Fruit fly (Drosophila melanogaster): ENCODE measurements around the gene CG10969.

CG10969 gene

DNA sequence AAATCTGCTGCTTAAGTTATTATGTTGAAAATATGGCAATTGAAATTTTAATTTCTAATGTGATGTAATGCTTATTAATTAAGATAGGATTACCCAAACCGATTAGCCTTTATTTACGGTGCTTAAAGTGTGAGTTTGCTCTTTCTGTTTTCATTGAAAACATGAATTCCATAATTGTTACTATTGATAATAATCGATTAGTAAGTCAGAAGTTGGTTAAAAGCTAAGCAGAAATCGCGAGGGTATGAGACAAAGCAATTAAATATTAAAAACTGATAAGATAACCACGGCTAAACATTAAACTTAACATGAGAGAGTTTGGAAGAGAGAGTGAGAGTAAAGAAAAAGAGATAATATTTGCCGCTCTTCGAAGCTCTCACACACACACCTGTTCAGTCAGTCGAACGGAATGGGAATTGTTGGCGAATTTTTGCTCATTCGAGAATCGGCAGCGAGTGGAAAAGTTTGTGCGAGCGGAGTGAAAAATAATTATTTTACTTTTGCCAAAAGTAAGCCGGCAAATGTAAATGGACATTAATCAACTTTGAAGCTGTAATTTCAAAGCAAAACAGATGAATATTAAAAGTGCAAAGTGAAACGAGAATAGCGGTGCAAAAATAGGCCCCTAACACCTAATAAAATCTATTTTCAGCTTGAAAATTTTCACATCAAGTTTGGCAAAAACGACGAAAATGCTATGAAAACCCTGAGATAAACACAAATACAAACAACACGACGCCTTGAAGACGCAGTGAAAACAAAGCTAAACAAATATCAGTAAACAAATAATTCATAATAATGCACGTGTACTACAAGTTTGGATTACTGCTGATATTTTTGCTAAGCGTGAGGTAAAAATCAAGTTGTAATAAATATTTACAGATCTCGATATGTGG lies 10.1 kb upstream of the CG10969 start (continued):
- TF ChIP-seq Pdp1 (GFP tag; optimal IDR thresholded peaks at IDR 0.05) (peak in 1 of 2 experiments; percentile 48), Sox100B (GFP tag; optimal IDR thresholded peaks at IDR 0.05) (no peak), mld (GFP tag; IDR thresholded peaks at IDR 0.05; ENCODE audit: partially characterized antibody) (no peak), Med (GFP tag) (peak; percentile 78), CG3163 (GFP tag; optimal IDR thresholded peaks at IDR 0.05) (peak; percentile 78), Trl (optimal IDR thresholded peaks at IDR 0.05) (peak; percentile 68 to 93), Trl (GFP tag; optimal IDR thresholded peaks at IDR 0.05) (no peak), rib (GFP tag; IDR thresholded peaks at IDR 0.05) (no peak; the same call in 1 of the 2 replicates), Dbx (GFP tag; IDR thresholded peaks at IDR 0.05) (no peak), mirr (GFP tag; optimal IDR thresholded peaks at IDR 0.05) (peak; percentile 49)

dm6 chr3L:12789875-12790373 lies 9.0 kb upstream of the CG10969 start, which contains the start of gene CG42709:
TSS of gene CG42709 (plus strand) at chr3L:12790192.
- TF ChIP-seq CG4360 (GFP tag; IDR thresholded peaks at IDR 0.05): no peak
- TF ChIP-seq schlank (tag; optimal IDR thresholded peaks at IDR 0.05): no peak
- no peak for TF ChIP-seq Sox102F (GFP tag; optimal IDR thresholded peaks at IDR 0.05)
- no peak for TF ChIP-seq CG11398 (GFP tag; optimal IDR thresholded peaks at IDR 0.05)
- TF ChIP-seq CG6175 (GFP tag; IDR thresholded peaks at IDR 0.05): no peak
- no peak for TF ChIP-seq CG10979 (tag; optimal IDR thresholded peaks at IDR 0.05)
- no peak for TF ChIP-seq E2f1 (GFP tag; IDR thresholded peaks at IDR 0.05)
- TF ChIP-seq CG2678 (tag; optimal IDR thresholded peaks at IDR 0.05): no peak
- no peak for TF ChIP-seq CG34422 (GFP tag; IDR thresholded peaks at IDR 0.05)
- no peak for TF ChIP-seq Ssrp (tag; optimal IDR thresholded peaks at IDR 0.05)
- TF ChIP-seq HLH3B (GFP tag; IDR thresholded peaks at IDR 0.05): no peak
- no peak for TF ChIP-seq hb (GFP tag; IDR thresholded peaks at IDR 0.05; ENCODE audit: partially characterized antibody)
- no peak for TF ChIP-seq Deaf1 (tag; optimal IDR thresholded peaks at IDR 0.05)
- TF ChIP-seq CG17328 (GFP tag; IDR thresholded peaks at IDR 0.05): no peak
- TF ChIP-seq CG43689 (GFP tag; IDR thresholded peaks at IDR 0.05): no peak
- TF ChIP-seq trh (GFP tag; optimal IDR thresholded peaks at IDR 0.05): no peak
- TF ChIP-seq Nf-YA (GFP tag; IDR thresholded peaks at IDR 0.05): no peak
- peak; percentile 24 for TF ChIP-seq BtbVII (GFP tag; optimal IDR thresholded peaks at IDR 0.05)
- TF ChIP-seq CG1603 (tag; optimal IDR thresholded peaks at IDR 0.05): no peak
- no peak for TF ChIP-seq Dp (GFP tag; optimal IDR thresholded peaks at IDR 0.05)
- TF ChIP-seq chinmo (GFP tag; IDR thresholded peaks at IDR 0.05; ENCODE audit: partially characterized antibody): 0 out of 4 replicates have a peak, but pooled peaks have one; percentile 45
- TF ChIP-seq Hey (tag; optimal IDR thresholded peaks at IDR 0.05): no peak
- TF ChIP-seq caup (GFP tag; optimal IDR thresholded peaks at IDR 0.05; ENCODE audit: severe bottlenecking): no peak
- TF ChIP-seq sug (tag; optimal IDR thresholded peaks at IDR 0.05): peak; percentile 11
- TF ChIP-seq amos (GFP tag; IDR thresholded peaks at IDR 0.05; ENCODE audit: partially characterized antibody): no peak; the same call in 1 of the 2 replicates
- TF ChIP-seq CG17186 (GFP tag; optimal IDR thresholded peaks at IDR 0.05): no peak
- TF ChIP-seq Taf1 (GFP tag; IDR thresholded peaks at IDR 0.05): no peak
- no peak for TF ChIP-seq sens-2 (GFP tag; IDR thresholded peaks at IDR 0.05)
- no peak for TF ChIP-seq C15 (GFP tag; IDR thresholded peaks at IDR 0.05)
- TF ChIP-seq CG10366 (GFP tag; IDR thresholded peaks at IDR 0.05): no peak
- no peak for TF ChIP-seq dan (GFP tag; IDR thresholded peaks at IDR 0.05)
- TF ChIP-seq Rx (GFP tag; IDR thresholded peaks at IDR 0.05): no peak
- TF ChIP-seq z (GFP tag; IDR thresholded peaks at IDR 0.05): peak; percentile 47; the same call in 1 of the 3 replicates
- no peak for TF ChIP-seq crol (GFP tag; IDR thresholded peaks at IDR 0.05)
- TF ChIP-seq CG11456 (GFP tag; IDR thresholded peaks at IDR 0.05): no peak
- no peak for TF ChIP-seq cato (GFP tag; optimal IDR thresholded peaks at IDR 0.05; ENCODE audit: borderline replicate concordance)
- TF ChIP-seq Atf6 (GFP tag; IDR thresholded peaks at IDR 0.05): no peak
- TF ChIP-seq lbe (GFP tag; optimal IDR thresholded peaks at IDR 0.05): peak; percentile 62
- TF ChIP-seq CG8089 (GFP tag; optimal IDR thresholded peaks at IDR 0.05): no peak
